Worm (Caenorhabditis elegans) whole organism, midembryonic: ENCODE measurements around the gene clec-41.

ENCODE experiments used
- T22C8.4 ChIP-seq: fragments of 200-800 bp; sonication (Bioruptor generic); IDR thresholded peaks from 2 replicates; pipeline ENCODE4 v1.3.6; 2022; ENCODE audit warnings: missing genetic modification characterization, missing compliant biosample characterization
- cog-1 ChIP-seq: sonication (generic microtip); optimal IDR thresholded peaks from 2 replicates; lab custom pipeline; 2016; ENCODE audit warnings: missing genetic modification characterization, missing compliant biosample characterization
- flt-1 ChIP-seq: fragments of 200-800 bp; sonication (Bioruptor generic); IDR thresholded peaks from 2 replicates; pipeline ENCODE4 v1.3.6; 2022; ENCODE audit warnings: missing genetic modification characterization, missing compliant biosample characterization
- klf-2 ChIP-seq: fragments of 200-800 bp; sonication (Bioruptor generic); conservative IDR thresholded peaks from 2 replicates; pipeline ENCODE4 v1.3.6; 2022; ENCODE audit warnings: missing genetic modification reagents, missing genetic modification characterization, missing compliant biosample characterization
- med-1 ChIP-seq: sonication (generic microtip); optimal IDR thresholded peaks from 2 replicates; lab custom pipeline; 2017; ENCODE audit warnings: missing genetic modification characterization, mild to moderate bottlenecking, missing compliant biosample characterization, antibody characterized with exemption, missing genetic modification reagents; ENCODE audit not compliant: insufficient read depth
- ref-1 ChIP-seq: fragments of 200-800 bp; sonication (Bioruptor generic); conservative IDR thresholded peaks from 2 replicates; pipeline ENCODE4 v1.3.6; 2022; ENCODE audit warnings: missing genetic modification reagents, missing genetic modification characterization, missing compliant biosample characterization
- tab-1 ChIP-seq: fragments of 200-800 bp; sonication (Bioruptor generic); IDR thresholded peaks from 2 replicates; pipeline ENCODE4 v1.3.6; 2022; ENCODE audit warnings: missing genetic modification characterization, missing compliant biosample characterization
- ztf-23 ChIP-seq: fragments of 200-800 bp; sonication (Bioruptor generic); IDR thresholded peaks from 2 replicates; pipeline ENCODE4 v1.3.6; 2022; ENCODE audit warnings: missing genetic modification reagents, missing genetic modification characterization, missing compliant biosample characterization
- ztf-29 ChIP-seq: fragments of 200-800 bp; sonication (Bioruptor generic); IDR thresholded peaks from 2 replicates; pipeline ENCODE4 v1.3.6; 2022; ENCODE audit warnings: missing genetic modification reagents, missing genetic modification characterization, missing compliant biosample characterization

Gene clec-41

ce11 chrV:13170497-13170896 is 32.6 kb upstream of the clec-41 start:
- TF ChIP-seq T22C8.4 (GFP tag; lab: Robert Waterston, UW) (no peak), flt-1 (no peak), tab-1 (no peak), med-1 (GFP tag; lab: Kevin White, UChicago) (no peak), ztf-29 (GFP tag; lab: Robert Waterston, UW) (no peak), ztf-23 (GFP tag; lab: Robert Waterston, UW) (no peak)

- TF ChIP-seq med-1 (GFP tag; lab: Kevin White, UChicago) (no peak), T22C8.4 (GFP tag; lab: Robert Waterston, UW) (no peak), ztf-23 (GFP tag; lab: Robert Waterston, UW) (no peak), klf-2 (no peak), tab-1 (no peak), cog-1 (tag; lab: Kevin White, UChicago) (no peak), ref-1 (GFP tag; lab: Robert Waterston, UW) (no peak)
These were observed 28.7 kb upstream of the clec-41 start for ce11 chrV:13166582-13166981.

ce11 chrV:13165244-13165643 is 27.3 kb upstream of the clec-41 start:
- no peak for TF ChIP-seq ref-1 (GFP tag; lab: Robert Waterston, UW)
- no peak for TF ChIP-seq ztf-23 (GFP tag; lab: Robert Waterston, UW)
- no peak for TF ChIP-seq cog-1 (tag; lab: Kevin White, UChicago)
- no peak for TF ChIP-seq ztf-29 (GFP tag; lab: Robert Waterston, UW)
- TF ChIP-seq T22C8.4 (GFP tag; lab: Robert Waterston, UW): no peak
- no peak for TF ChIP-seq klf-2
- TF ChIP-seq med-1 (GFP tag; lab: Kevin White, UChicago): no peak
- no peak for TF ChIP-seq tab-1

ce11 chrV:13163841-13164240 is 25.9 kb upstream of the clec-41 start:
- TF ChIP-seq klf-2: no peak
- TF ChIP-seq cog-1 (tag; lab: Kevin White, UChicago): no peak
- TF ChIP-seq med-1 (GFP tag; lab: Kevin White, UChicago): no peak
- TF ChIP-seq ztf-23 (GFP tag; lab: Robert Waterston, UW): no peak
- TF ChIP-seq ztf-29 (GFP tag; lab: Robert Waterston, UW): no peak
- no peak for TF ChIP-seq ref-1 (GFP tag; lab: Robert Waterston, UW)
- no peak for TF ChIP-seq flt-1
- TF ChIP-seq tab-1: no peak
- no peak for TF ChIP-seq T22C8.4 (GFP tag; lab: Robert Waterston, UW)

- TF ChIP-seq ref-1 (GFP tag; lab: Robert Waterston, UW) (no peak), T22C8.4 (GFP tag; lab: Robert Waterston, UW) (no peak), flt-1 (no peak), tab-1 (no peak), klf-2 (no peak), cog-1 (tag; lab: Kevin White, UChicago) (no peak), ztf-29 (GFP tag; lab: Robert Waterston, UW) (no peak), ztf-23 (GFP tag; lab: Robert Waterston, UW) (no peak), med-1 (GFP tag; lab: Kevin White, UChicago) (no peak)
These were observed 25.0 kb upstream of the clec-41 start for ce11 chrV:13162885-13163284.

- no peak for TF ChIP-seq klf-2
- no peak for TF ChIP-seq flt-1
- TF ChIP-seq T22C8.4 (GFP tag; lab: Robert Waterston, UW): no peak
- TF ChIP-seq cog-1 (tag; lab: Kevin White, UChicago): no peak
- no peak for TF ChIP-seq ref-1 (GFP tag; lab: Robert Waterston, UW)
- no peak for TF ChIP-seq tab-1
- no peak for TF ChIP-seq ztf-23 (GFP tag; lab: Robert Waterston, UW)
- TF ChIP-seq ztf-29 (GFP tag; lab: Robert Waterston, UW): no peak
- no peak for TF ChIP-seq med-1 (GFP tag; lab: Kevin White, UChicago)
These were observed 23.2 kb upstream of the clec-41 start for ce11 chrV:13161052-13161451.

ce11 chrV:13157073-13157472 is 19.2 kb upstream of the clec-41 start:
- TF ChIP-seq flt-1 (no peak), cog-1 (tag; lab: Kevin White, UChicago) (no peak), ztf-23 (GFP tag; lab: Robert Waterston, UW) (no peak), med-1 (GFP tag; lab: Kevin White, UChicago) (no peak), ztf-29 (GFP tag; lab: Robert Waterston, UW) (no peak), T22C8.4 (GFP tag; lab: Robert Waterston, UW) (no peak), tab-1 (no peak), ref-1 (GFP tag; lab: Robert Waterston, UW) (no peak), klf-2 (no peak)

ce11 chrV:13154225-13154624 is 16.3 kb upstream of the clec-41 start:
- no peak for TF ChIP-seq klf-2
- no peak for TF ChIP-seq med-1 (GFP tag; lab: Kevin White, UChicago)
- TF ChIP-seq T22C8.4 (GFP tag; lab: Robert Waterston, UW): no peak
- no peak for TF ChIP-seq flt-1
- TF ChIP-seq tab-1: no peak
- TF ChIP-seq cog-1 (tag; lab: Kevin White, UChicago): no peak
- TF ChIP-seq ref-1 (GFP tag; lab: Robert Waterston, UW): no peak

ce11 chrV:13152575-13152974 is 14.7 kb upstream of the clec-41 start, which contains the start of gene noca-1:
TSS of gene noca-1 (plus strand) at chrV:13152919.
- TF ChIP-seq cog-1 (tag; lab: Kevin White, UChicago) (no peak), klf-2 (no peak), flt-1 (no peak), ref-1 (GFP tag; lab: Robert Waterston, UW) (no peak), ztf-29 (GFP tag; lab: Robert Waterston, UW) (no peak), T22C8.4 (GFP tag; lab: Robert Waterston, UW) (no peak), tab-1 (no peak)

- no peak for TF ChIP-seq T22C8.4 (GFP tag; lab: Robert Waterston, UW)
- no peak for TF ChIP-seq ref-1 (GFP tag; lab: Robert Waterston, UW)
These were observed 780 bp upstream of the clec-41 start, which contains the start of gene dhc-3 for ce11 chrV:13138681-13139080. TSS of gene dhc-3 (plus strand) at chrV:13138981.
